Fruit fly (Drosophila melanogaster): ENCODE measurements around the gene RpL7A.

dm6 chrX:6524217-6524616 lies 8.9 kb downstream of the RpL7A start, which contains the start of the genes CG42340 and CG3918:
- TF ChIP-seq CG8478 (optimal IDR thresholded peaks at IDR 0.05) (no peak), CTCF (optimal IDR thresholded peaks at IDR 0.05) (peak; percentile 53 to 61)

Measured in S2 (cell line).